Fruit fly (Drosophila melanogaster) whole organism, embryonic: ENCODE measurements around the gene MsrA.

Experiments
- Adf1 ChIP-seq: fragments of 200-800 bp; sonication (Bioruptor generic); IDR thresholded peaks from 2 replicates; pipeline ENCODE4 v1.3.6; 2022; ENCODE audit warnings: missing biosample characterization, missing genetic modification characterization
- Aef1 ChIP-seq: fragments of 200-800 bp; sonication (Bioruptor generic); IDR thresholded peaks from 3 replicates; pipeline ENCODE4 v1.3.6; 2022; ENCODE audit warnings: missing biosample characterization, missing genetic modification characterization
- Blimp-1 ChIP-seq: fragments of 200-800 bp; sonication (Bioruptor generic); optimal IDR thresholded peaks from 3 replicates; lab custom pipeline; 2018; ENCODE audit warnings: missing biosample characterization, missing genetic modification characterization, mild to moderate bottlenecking, moderate library complexity, missing genetic modification reagents
- CG10147 ChIP-seq: fragments of 200-800 bp; sonication (Bioruptor generic); optimal IDR thresholded peaks from 2 replicates; lab custom pipeline; 2019; ENCODE audit warnings: missing biosample characterization, mild to moderate bottlenecking, missing genetic modification characterization, moderate library complexity
- CG10565 ChIP-seq: fragments of 200-800 bp; sonication (Bioruptor generic); optimal IDR thresholded peaks from 3 replicates; lab custom pipeline; 2016; ENCODE audit warnings: missing biosample characterization, mild to moderate bottlenecking, missing genetic modification characterization
- CG13296 ChIP-seq: fragments of 200-800 bp; sonication (Bioruptor generic); optimal IDR thresholded peaks from 3 replicates; lab custom pipeline; 2018; ENCODE audit warnings: missing biosample characterization, mild to moderate bottlenecking, missing genetic modification characterization
- CG13624 ChIP-seq: fragments of 200-800 bp; sonication (Bioruptor generic); optimal IDR thresholded peaks from 2 replicates; lab custom pipeline; 2016; ENCODE audit warnings: missing biosample characterization, missing genetic modification characterization
- CG14441 ChIP-seq: fragments of 200-800 bp; sonication (Bioruptor generic); IDR thresholded peaks from 2 replicates; pipeline ENCODE4 v1.3.6; 2022; ENCODE audit warnings: missing biosample characterization, missing genetic modification characterization
- CG1602 ChIP-seq: fragments of 200-800 bp; sonication (Bioruptor generic); optimal IDR thresholded peaks from 3 replicates; lab custom pipeline; 2016; ENCODE audit warnings: missing biosample characterization, missing genetic modification characterization
- CG17359 ChIP-seq: fragments of 200-800 bp; sonication (Bioruptor generic); optimal IDR thresholded peaks from 3 replicates; lab custom pipeline; 2018; ENCODE audit warnings: missing biosample characterization, mild to moderate bottlenecking, missing genetic modification characterization, moderate library complexity
- CG17612 ChIP-seq: fragments of 200-800 bp; sonication (Bioruptor generic); IDR thresholded peaks from 2 replicates; pipeline ENCODE4 v1.3.6; 2022; ENCODE audit warnings: missing biosample characterization, missing genetic modification characterization
- CG17802 ChIP-seq: fragments of 200-800 bp; sonication (Bioruptor generic); optimal IDR thresholded peaks from 2 replicates; lab custom pipeline; 2018; ENCODE audit warnings: missing biosample characterization, mild to moderate bottlenecking, missing genetic modification characterization, moderate library complexity
- CG17912 ChIP-seq: fragments of 200-800 bp; sonication (Bioruptor generic); optimal IDR thresholded peaks from 2 replicates; lab custom pipeline; 2018; ENCODE audit warnings: missing biosample characterization, mild to moderate bottlenecking, missing genetic modification characterization
- CG18262 ChIP-seq: fragments of 200-800 bp; optimal IDR thresholded peaks from 3 replicates; lab custom pipeline; 2019; ENCODE audit warnings: missing biosample characterization, mild to moderate bottlenecking, missing genetic modification characterization, moderate library complexity
- CG30020 ChIP-seq: fragments of 200-800 bp; optimal IDR thresholded peaks from 2 replicates; lab custom pipeline; 2019; ENCODE audit warnings: missing biosample characterization, mild to moderate bottlenecking, missing genetic modification characterization, moderate library complexity
- CG32767 ChIP-seq: fragments of 200-800 bp; sonication (Bioruptor generic); IDR thresholded peaks from 2 replicates; pipeline ENCODE4 v1.3.6; 2022; ENCODE audit warnings: missing biosample characterization, missing genetic modification characterization
- CG33557 ChIP-seq: fragments of 200-800 bp; sonication (Bioruptor generic); optimal IDR thresholded peaks from 2 replicates; lab custom pipeline; 2019; ENCODE audit warnings: missing biosample characterization, mild to moderate bottlenecking, missing genetic modification characterization, moderate library complexity
- CG42726 ChIP-seq: fragments of 200-800 bp; sonication (Bioruptor generic); IDR thresholded peaks from 2 replicates; pipeline ENCODE4 v1.3.6; 2022; ENCODE audit warnings: missing biosample characterization, missing genetic modification characterization; ENCODE audit not compliant: partially characterized antibody
- CG43689 ChIP-seq: fragments of 200-800 bp; sonication (Bioruptor generic); IDR thresholded peaks from 2 replicates; pipeline ENCODE4 v1.3.6; 2022; ENCODE audit warnings: missing biosample characterization, missing genetic modification characterization
- CG5245 ChIP-seq: fragments of 200-800 bp; sonication (Bioruptor generic); optimal IDR thresholded peaks from 3 replicates; lab custom pipeline; 2016; ENCODE audit warnings: missing biosample characterization, missing genetic modification characterization
- CG6272 ChIP-seq: fragments of 200-800 bp; sonication (Bioruptor generic); IDR thresholded peaks from 2 replicates; pipeline ENCODE4 v1.3.6; 2022; ENCODE audit warnings: missing biosample characterization, missing genetic modification characterization
- CG7963 ChIP-seq: fragments of 200-800 bp; sonication (Bioruptor generic); IDR thresholded peaks from 3 replicates; pipeline ENCODE4 v1.3.6; 2022; ENCODE audit warnings: missing biosample characterization, missing genetic modification characterization; ENCODE audit not compliant: partially characterized antibody
- CG8359 ChIP-seq: fragments of 200-800 bp; sonication (Bioruptor generic); optimal IDR thresholded peaks from 2 replicates; lab custom pipeline; 2017; ENCODE audit warnings: missing biosample characterization, mild to moderate bottlenecking, missing genetic modification characterization, borderline replicate concordance
- CG9437 ChIP-seq: fragments of 200-800 bp; sonication (Bioruptor generic); optimal IDR thresholded peaks from 2 replicates; lab custom pipeline; 2018; ENCODE audit warnings: missing biosample characterization, mild to moderate bottlenecking, missing genetic modification characterization
- CG9727 ChIP-seq: fragments of 200-800 bp; sonication (Bioruptor generic); optimal IDR thresholded peaks from 3 replicates; lab custom pipeline; 2017; ENCODE audit warnings: missing biosample characterization, mild to moderate bottlenecking, missing genetic modification characterization
- CHES-1-like ChIP-seq: fragments of 200-800 bp; sonication (Bioruptor generic); optimal IDR thresholded peaks from 2 replicates; lab custom pipeline; 2016; ENCODE audit warnings: missing biosample characterization, missing genetic modification characterization
- E2f2 ChIP-seq: fragments of 200-800 bp; sonication (Bioruptor generic); IDR thresholded peaks from 2 replicates; pipeline ENCODE4 v1.3.6; 2022; ENCODE audit warnings: missing biosample characterization, missing genetic modification characterization
- Gsc ChIP-seq: fragments of 200-800 bp; sonication (Bioruptor generic); IDR thresholded peaks from 2 replicates; pipeline ENCODE4 v1.3.6; 2022; ENCODE audit warnings: missing biosample characterization, missing genetic modification characterization
- Hsf ChIP-seq: fragments of 200-800 bp; sonication (Bioruptor generic); optimal IDR thresholded peaks from 3 replicates; lab custom pipeline; 2016; ENCODE audit warnings: missing biosample characterization, missing genetic modification characterization
- Oli ChIP-seq: fragments of 200-800 bp; sonication (Bioruptor generic); optimal IDR thresholded peaks from 2 replicates; lab custom pipeline; 2018; ENCODE audit warnings: missing biosample characterization, mild to moderate bottlenecking, missing genetic modification characterization, moderate library complexity
- PHDP ChIP-seq: fragments of 200-800 bp; sonication (Bioruptor generic); optimal IDR thresholded peaks from 3 replicates; lab custom pipeline; 2018; ENCODE audit warnings: missing biosample characterization, mild to moderate bottlenecking, missing genetic modification characterization, moderate library complexity
- Sry-β ChIP-seq: fragments of 200-800 bp; sonication (Bioruptor generic); optimal IDR thresholded peaks from 2 replicates; lab custom pipeline; 2018; ENCODE audit warnings: missing biosample characterization, mild to moderate bottlenecking, missing genetic modification characterization, moderate library complexity
- Ssrp ChIP-seq: fragments of 200-800 bp; sonication (Bioruptor generic); optimal IDR thresholded peaks from 2 replicates; lab custom pipeline; 2018; ENCODE audit warnings: missing biosample characterization, mild to moderate bottlenecking, missing genetic modification characterization, moderate library complexity
- chm ChIP-seq: fragments of 200-800 bp; sonication (Bioruptor generic); IDR thresholded peaks from 2 replicates; pipeline ENCODE4 v1.3.6; 2022; ENCODE audit warnings: missing biosample characterization, missing genetic modification characterization
- ci ChIP-seq: fragments of 200-800 bp; sonication (Bioruptor generic); IDR thresholded peaks from 3 replicates; pipeline ENCODE4 v1.3.6; 2022; ENCODE audit warnings: missing biosample characterization, missing genetic modification characterization
- danr ChIP-seq: fragments of 200-800 bp; sonication (Bioruptor generic); IDR thresholded peaks from 2 replicates; pipeline ENCODE4 v1.3.6; 2022; ENCODE audit warnings: missing biosample characterization, missing genetic modification characterization
- fd102C ChIP-seq: fragments of 200-800 bp; sonication (Bioruptor generic); optimal IDR thresholded peaks from 2 replicates; lab custom pipeline; 2018; ENCODE audit warnings: missing biosample characterization, mild to moderate bottlenecking, missing genetic modification characterization, moderate library complexity
- h ChIP-seq: fragments of >200 bp; optimal IDR thresholded peaks from 2 replicates; lab custom pipeline; 2017
- lbe ChIP-seq: fragments of 200-800 bp; sonication (Bioruptor generic); optimal IDR thresholded peaks from 2 replicates; lab custom pipeline; 2016; ENCODE audit warnings: missing biosample characterization, mild to moderate bottlenecking, missing genetic modification characterization
- lmd ChIP-seq: fragments of 200-800 bp; sonication (Bioruptor generic); IDR thresholded peaks from 2 replicates; pipeline ENCODE4 v1.3.6; 2022; ENCODE audit warnings: missing biosample characterization, missing genetic modification characterization
- lov ChIP-seq, 2 experiments: fragments of 200-800 bp in 1 of 2; fragments of >200 bp in 1 of 2; sonication (Bioruptor generic) in 1 of 2; IDR thresholded peaks in 1 of 2; optimal IDR thresholded peaks in 1 of 2; 2 replicates in 1 of 2; 3 replicates in 1 of 2; pipeline versions ENCODE4 v1.3.6 to Lab custom; 2017 to 2022; ENCODE audit warnings: missing biosample characterization in 1 of 2, missing genetic modification characterization in 1 of 2
- phol ChIP-seq: fragments of 200-800 bp; sonication (Bioruptor generic); optimal IDR thresholded peaks from 3 replicates; lab custom pipeline; 2018; ENCODE audit warnings: missing biosample characterization, mild to moderate bottlenecking, missing genetic modification characterization, moderate library complexity
- pros ChIP-seq: fragments of 200-800 bp; sonication (Bioruptor generic); optimal IDR thresholded peaks from 3 replicates; lab custom pipeline; 2019; ENCODE audit warnings: missing biosample characterization, mild to moderate bottlenecking, missing genetic modification characterization, moderate library complexity
- psq ChIP-seq: fragments of 200-800 bp; sonication (Bioruptor generic); optimal IDR thresholded peaks from 2 replicates; lab custom pipeline; 2017; ENCODE audit warnings: missing biosample characterization, missing genetic modification characterization
- repo ChIP-seq: fragments of 200-800 bp; sonication (Bioruptor generic); optimal IDR thresholded peaks from 2 replicates; lab custom pipeline; 2016; ENCODE audit warnings: missing biosample characterization, missing genetic modification characterization
- sens ChIP-seq: fragments of 200-800 bp; sonication (Bioruptor generic); peaks from one replicate; lab custom pipeline; 2016; ENCODE audit warnings: missing biosample characterization, missing genetic modification characterization
- sna ChIP-seq: fragments of 200-800 bp; sonication (Bioruptor generic); IDR thresholded peaks from 2 replicates; pipeline ENCODE4 v1.3.6; 2022; ENCODE audit warnings: missing biosample characterization, missing genetic modification characterization; ENCODE audit not compliant: partially characterized antibody
- tup ChIP-seq: fragments of 200-800 bp; sonication (Bioruptor generic); optimal IDR thresholded peaks from 2 replicates; lab custom pipeline; 2016; ENCODE audit warnings: missing biosample characterization, mild to moderate bottlenecking, missing genetic modification characterization, moderate library complexity
- vfl ChIP-seq: fragments of 200-800 bp; sonication (Bioruptor generic); optimal IDR thresholded peaks from 2 replicates; lab custom pipeline; 2016; ENCODE audit warnings: missing biosample characterization, missing genetic modification characterization
- wdn ChIP-seq: fragments of 200-800 bp; sonication (Bioruptor generic); IDR thresholded peaks from 2 replicates; pipeline ENCODE4 v1.3.6; 2022; ENCODE audit warnings: missing biosample characterization, missing genetic modification characterization

Gene MsrA

DNA sequence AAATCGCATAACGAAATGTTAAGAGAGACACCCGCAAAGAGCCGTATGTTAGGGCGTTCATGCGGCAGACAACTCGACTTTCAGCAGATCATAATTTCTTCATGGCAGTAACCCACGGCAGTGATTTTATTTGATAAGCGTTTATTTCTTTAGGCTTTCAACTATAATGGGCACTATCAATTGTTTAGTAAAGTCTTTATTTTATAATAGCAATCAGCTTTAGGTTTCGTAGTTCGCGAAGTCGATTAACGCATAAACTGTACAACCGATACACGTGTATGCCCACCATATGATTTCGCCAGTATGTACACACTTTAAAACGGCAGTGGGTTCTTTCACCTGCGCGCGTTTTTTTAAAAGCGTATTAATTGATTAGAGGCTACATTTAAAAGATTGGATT is 2.6 kb upstream of the MsrA start, which contains the start of gene CG7841 (continued):
- TF ChIP-seq pros: peak; percentile 93
- TF ChIP-seq Hsf (GFP tag; lab: Kevin White, UChicago): peak; percentile 98
- TF ChIP-seq E2f2 (GFP tag; lab: Robert Waterston, UW): peak; percentile 91
- peak; percentile 85 for TF ChIP-seq CG17802 (tag; lab: Kevin White, UChicago)
- TF ChIP-seq Oli: peak; percentile 96
- peak; percentile 99 for TF ChIP-seq CG18262 (tag; lab: Kevin White, UChicago)
- TF ChIP-seq danr (GFP tag; lab: Robert Waterston, UW): peak; percentile 89
- peak; percentile 83; the same call in 1 of the 2 replicates for TF ChIP-seq CG17612 (GFP tag; lab: Robert Waterston, UW)
- no peak for TF ChIP-seq lov (optimal IDR thresholded peaks at IDR 0.05; lab: Kevin White, UChicago)
- peak; percentile 97 for TF ChIP-seq lov (GFP tag; IDR thresholded peaks at IDR 0.05; lab: Robert Waterston, UW)
- peak; percentile 97 for TF ChIP-seq CG17912 (GFP tag; lab: Kevin White, UChicago)
- TF ChIP-seq CG14441: peak; percentile 91; the same call in 1 of the 2 replicates
- TF ChIP-seq CG8359 (GFP tag; lab: Kevin White, UChicago): peak; percentile 92
- TF ChIP-seq wdn (GFP tag; lab: Robert Waterston, UW): peak; percentile 93
- TF ChIP-seq chm (GFP tag; lab: Robert Waterston, UW): peak; percentile 98
- TF ChIP-seq sens: peak; percentile 99
- TF ChIP-seq psq: peak; percentile 72
- TF ChIP-seq CG10147: peak; percentile 98
- TF ChIP-seq CG43689: no peak; the same call in 1 of the 2 replicates
- peak; percentile 94 for TF ChIP-seq CG10565 (GFP tag; lab: Kevin White, UChicago)
- no peak for TF ChIP-seq sna (GFP tag; lab: Robert Waterston, UW)
- no peak; the same call in 1 of the 2 replicates for TF ChIP-seq CG6272
- TF ChIP-seq CG9727 (GFP tag; lab: Kevin White, UChicago): peak; percentile 99
- TF ChIP-seq CG9437 (GFP tag; lab: Kevin White, UChicago): peak; percentile 90
- TF ChIP-seq CG33557: peak; percentile 98
- TF ChIP-seq CG5245 (GFP tag; lab: Kevin White, UChicago): peak; percentile 95
- TF ChIP-seq Sry-β: peak; percentile 67
- TF ChIP-seq Aef1: peak; percentile 89
- TF ChIP-seq repo (GFP tag; lab: Kevin White, UChicago): peak; percentile 97
- peak; percentile 94 for TF ChIP-seq fd102C
- peak; percentile 99 for TF ChIP-seq PHDP
- TF ChIP-seq CG30020: peak; percentile 89
- TF ChIP-seq CG1602: peak; percentile 93
- TF ChIP-seq lmd (GFP tag; lab: Robert Waterston, UW): peak; percentile 95
- TF ChIP-seq CG32767 (GFP tag; lab: Robert Waterston, UW): peak; percentile 96
- peak; percentile 99 for TF ChIP-seq CG13296 (GFP tag; lab: Kevin White, UChicago)
- no peak for TF ChIP-seq CG7963 (GFP tag; lab: Robert Waterston, UW)
- TF ChIP-seq Adf1 (GFP tag; lab: Robert Waterston, UW): peak; percentile 80
- TF ChIP-seq Gsc (GFP tag; lab: Robert Waterston, UW): no peak
- TF ChIP-seq Ssrp (tag; lab: Kevin White, UChicago): peak; percentile 95
- peak; percentile 97 for TF ChIP-seq Blimp-1 (GFP tag; lab: Kevin White, UChicago)
- TF ChIP-seq tup: peak; percentile 96
- 0 out of 2 replicates have a peak, but pooled peaks have one; percentile 4 for TF ChIP-seq CG42726 (GFP tag; lab: Robert Waterston, UW)
- TF ChIP-seq phol (tag; lab: Kevin White, UChicago): peak; percentile 97
- peak; percentile 97 for TF ChIP-seq CG13624 (GFP tag; lab: Kevin White, UChicago)
- peak; percentile 99 for TF ChIP-seq ci
- peak; percentile 96 for TF ChIP-seq vfl
- peak; percentile 96 for TF ChIP-seq CHES-1-like (GFP tag; lab: Kevin White, UChicago)
- TF ChIP-seq h (lab: Kevin White, UChicago): no peak
- peak; percentile 98 for TF ChIP-seq lbe (GFP tag; lab: Kevin White, UChicago)
- TF ChIP-seq CG17359 (tag; lab: Kevin White, UChicago): peak; percentile 98
